Fruit fly (Drosophila melanogaster): ENCODE measurements around the gene CG13630.

dm6 chr3R:24712375-24712830 is 6.8 kb downstream of the CG13630 start, which contains the start of the genes CG13627 and CG46316:
- TF ChIP-seq Hey (tag; optimal IDR thresholded peaks at IDR 0.05): no peak
- no peak for TF ChIP-seq CG11723 (GFP tag; optimal IDR thresholded peaks at IDR 0.05)
- no peak for TF ChIP-seq bowl (GFP tag; IDR thresholded peaks at IDR 0.05)
- no peak for TF ChIP-seq CG18476 (GFP tag; optimal IDR thresholded peaks at IDR 0.05)
- no peak for TF ChIP-seq CG8478 (optimal IDR thresholded peaks at IDR 0.05)
- TF ChIP-seq h (optimal IDR thresholded peaks at IDR 0.05): no peak
- no peak for TF ChIP-seq Sox100B (GFP tag; optimal IDR thresholded peaks at IDR 0.05)
- no peak for TF ChIP-seq Abd-B (GFP tag; optimal IDR thresholded peaks at IDR 0.05)
- TF ChIP-seq Spps (tag; optimal IDR thresholded peaks at IDR 0.05): no peak
- no peak for TF ChIP-seq CG43689 (GFP tag; IDR thresholded peaks at IDR 0.05)

All from whole organism, embryonic.